Fruit fly (Drosophila melanogaster): Measurements from ENCODE around the gene Fbxl7.

- TF ChIP-seq CG34367 (tag; optimal IDR thresholded peaks at IDR 0.05) (peak; percentile 68), Pif1B (GFP tag; optimal IDR thresholded peaks at IDR 0.05) (peak; percentile 75), D1 (tag; optimal IDR thresholded peaks at IDR 0.05) (no peak), CG8301 (tag; optimal IDR thresholded peaks at IDR 0.05) (peak; percentile 87), fd96Ca (GFP tag; IDR thresholded peaks at IDR 0.05) (no peak), Pif1A (GFP tag; optimal IDR thresholded peaks at IDR 0.05) (peak; percentile 86)
Measured at dm6 chr3R:15974235-15974634, 53.5 kb downstream of the Fbxl7 start.

Measured in whole organism, pupa.